Worm (Caenorhabditis elegans): ENCODE results near the gene F44D12.2.

- TF ChIP-seq pha-4 (tag; optimal IDR thresholded peaks at IDR 0.05): no peak
- TF ChIP-seq snpc-4 (tag; optimal IDR thresholded peaks at IDR 0.05): no peak
- TF ChIP-seq nhr-237 (tag; optimal IDR thresholded peaks at IDR 0.05): no peak
- TF ChIP-seq lsy-2 (tag; optimal IDR thresholded peaks at IDR 0.05): no peak
- no peak for TF ChIP-seq nhr-12 (tag; optimal IDR thresholded peaks at IDR 0.05)
- no peak for TF ChIP-seq mep-1 (tag; optimal IDR thresholded peaks at IDR 0.05)
- TF ChIP-seq unc-62 (GFP tag; optimal IDR thresholded peaks at IDR 0.05): no peak
- no peak for TF ChIP-seq nhr-2 (tag; optimal IDR thresholded peaks at IDR 0.05)
- TF ChIP-seq ces-1 (GFP tag; optimal IDR thresholded peaks at IDR 0.05): no peak
- TF ChIP-seq nhr-76 (tag; optimal IDR thresholded peaks at IDR 0.05): no peak
Measured at ce11 chrIV:10027566-10027965, 10.0 kb upstream of the F44D12.2 start, which contains the start of gene gipc-2.
